Fruit fly (Drosophila melanogaster) whole organism, pupa: Measurements from ENCODE around the gene meng.
A peak's percentile ranks its signal among the peaks of the same experiment; 100 is the strongest.

Experiments
- CG12605 ChIP-seq: fragments of 200-800 bp; sonication (Bioruptor generic); IDR thresholded peaks from 2 replicates; pipeline ENCODE4 v1.3.6; 2022; ENCODE audit warnings: missing biosample characterization, missing genetic modification characterization
- CG14655 ChIP-seq: fragments of 200-800 bp; sonication (Bioruptor generic); optimal IDR thresholded peaks from 3 replicates; lab custom pipeline; 2017; ENCODE audit warnings: mild to moderate bottlenecking, missing biosample characterization, missing genetic modification reagents, missing genetic modification characterization
- CG17806 ChIP-seq: fragments of 200-800 bp; sonication (Bioruptor generic); optimal IDR thresholded peaks from 2 replicates; lab custom pipeline; 2018; ENCODE audit warnings: missing biosample characterization, mild to moderate bottlenecking, missing genetic modification characterization, moderate library complexity
- CG34367 ChIP-seq: fragments of 200-800 bp; sonication (Bioruptor generic); optimal IDR thresholded peaks from 2 replicates; lab custom pipeline; 2018; ENCODE audit warnings: missing biosample characterization, mild to moderate bottlenecking, missing genetic modification characterization
- CG8301 ChIP-seq: fragments of 200-800 bp; sonication (Bioruptor generic); optimal IDR thresholded peaks from 2 replicates; lab custom pipeline; 2018; ENCODE audit warnings: missing biosample characterization, mild to moderate bottlenecking, missing genetic modification characterization
- CG9948 ChIP-seq: fragments of 200-800 bp; sonication (Bioruptor generic); optimal IDR thresholded peaks from 2 replicates; lab custom pipeline; 2018; ENCODE audit warnings: missing biosample characterization, mild to moderate bottlenecking, missing genetic modification characterization, moderate library complexity
- Ets98B ChIP-seq: fragments of 200-800 bp; sonication (Bioruptor generic); IDR thresholded peaks from 2 replicates; pipeline ENCODE4 v1.3.6; 2022; ENCODE audit warnings: missing biosample characterization, missing genetic modification characterization

- TF ChIP-seq Ets98B (GFP tag; lab: Robert Waterston, UW) (peak; percentile 96), CG17806 (peak; percentile 83), CG9948 (tag; lab: Kevin White, UChicago) (peak; percentile 93), CG12605 (GFP tag; lab: Robert Waterston, UW) (peak; percentile 46; the same call in 1 of the 2 replicates), CG14655 (GFP tag; lab: Kevin White, UChicago) (peak; percentile 97), CG34367 (tag; lab: Kevin White, UChicago) (peak; percentile 85), CG8301 (tag; lab: Kevin White, UChicago) (peak; percentile 97)
Measured at dm6 chr2L:6787029-6787972, 45.0 kb downstream of the meng start.
